Worm (Caenorhabditis elegans) whole organism, young adult: ENCODE results near the gene C37H5.14.

Experiments
- B0019.2 ChIP-seq: fragments of 200-800 bp; sonication (Bioruptor generic); conservative IDR thresholded peaks from 2 replicates; pipeline ENCODE4 v1.3.6; 2022; ENCODE audit warnings: missing genetic modification reagents, missing genetic modification characterization, missing compliant biosample characterization
- F10E7.11 ChIP-seq: sonication (generic microtip); optimal IDR thresholded peaks from 2 replicates; lab custom pipeline; 2017; ENCODE audit warnings: mild to moderate bottlenecking, missing genetic modification characterization, moderate library complexity, missing compliant biosample characterization
- F23B12.7 ChIP-seq: sonication (generic microtip); optimal IDR thresholded peaks from 2 replicates; lab custom pipeline; 2017; ENCODE audit warnings: missing genetic modification characterization, mild to moderate bottlenecking, missing compliant biosample characterization, antibody characterized with exemption, moderate library complexity; ENCODE audit not compliant: insufficient read depth
- F33H1.4 ChIP-seq: fragments of 200-800 bp; sonication (Bioruptor generic); IDR thresholded peaks from 2 replicates; pipeline ENCODE4 v1.3.6; 2022; ENCODE audit warnings: missing genetic modification reagents, missing genetic modification characterization, missing compliant biosample characterization
- F37B4.10 ChIP-seq: fragments of 200-800 bp; sonication (Bioruptor generic); IDR thresholded peaks from 2 replicates; pipeline ENCODE4 v1.3.6; 2022; ENCODE audit warnings: missing genetic modification characterization, missing compliant biosample characterization
- F55B11.4 ChIP-seq: sonication (generic microtip); optimal IDR thresholded peaks from 2 replicates; lab custom pipeline; 2016; ENCODE audit warnings: missing compliant biosample characterization, missing genetic modification characterization, borderline replicate concordance; ENCODE audit not compliant: insufficient read depth
- F57A8.1 ChIP-seq: fragments of 200-800 bp; sonication (Bioruptor generic); optimal IDR thresholded peaks from 2 replicates; lab custom pipeline; 2018; ENCODE audit warnings: mild to moderate bottlenecking, missing genetic modification characterization, moderate library complexity, missing compliant biosample characterization
- K11D2.4 ChIP-seq: fragments of 200-800 bp; sonication (Bioruptor generic); IDR thresholded peaks from 2 replicates; pipeline ENCODE4 v1.3.6; 2022; ENCODE audit warnings: missing genetic modification reagents, missing genetic modification characterization, missing compliant biosample characterization
- T07F8.4 ChIP-seq: sonication (generic microtip); optimal IDR thresholded peaks from 2 replicates; lab custom pipeline; 2016; ENCODE audit warnings: mild to moderate bottlenecking, missing genetic modification characterization, moderate library complexity, missing compliant biosample characterization
- T26A5.8 ChIP-seq: sonication (generic microtip); optimal IDR thresholded peaks from 2 replicates; lab custom pipeline; 2016; ENCODE audit warnings: missing genetic modification characterization, missing compliant biosample characterization
- Y53F4B.3 ChIP-seq: fragments of 200-800 bp; sonication (Bioruptor generic); IDR thresholded peaks from 2 replicates; pipeline ENCODE4 v1.3.6; 2022; ENCODE audit warnings: missing genetic modification reagents, missing genetic modification characterization, missing compliant biosample characterization
- Y53G8AR.9 ChIP-seq: fragments of 200-800 bp; sonication (Bioruptor generic); conservative IDR thresholded peaks from 2 replicates; pipeline ENCODE4 v1.3.6; 2022; ENCODE audit warnings: missing genetic modification reagents, missing genetic modification characterization, missing compliant biosample characterization
- ZK185.1 ChIP-seq: sonication (generic microtip); optimal IDR thresholded peaks from 2 replicates; lab custom pipeline; 2016; ENCODE audit warnings: mild to moderate bottlenecking, missing genetic modification characterization, missing compliant biosample characterization; ENCODE audit not compliant: poor library complexity, severe bottlenecking
- akir-1 ChIP-seq: fragments of 200-800 bp; sonication (Bioruptor generic); optimal IDR thresholded peaks from 2 replicates; lab custom pipeline; 2018; ENCODE audit warnings: mild to moderate bottlenecking, missing genetic modification characterization, moderate library complexity, missing compliant biosample characterization
- aptf-2 ChIP-seq: fragments of 200-800 bp; sonication (Bioruptor generic); conservative IDR thresholded peaks from 2 replicates; pipeline ENCODE4 v1.3.6; 2022; ENCODE audit warnings: missing genetic modification reagents, missing genetic modification characterization, missing compliant biosample characterization
- attf-5 ChIP-seq: fragments of 200-800 bp; sonication (Bioruptor generic); optimal IDR thresholded peaks from 2 replicates; lab custom pipeline; 2018; ENCODE audit warnings: mild to moderate bottlenecking, missing genetic modification characterization, missing compliant biosample characterization
- attf-6 ChIP-seq: fragments of 200-800 bp; sonication (Bioruptor generic); IDR thresholded peaks from 2 replicates; pipeline ENCODE4 v1.3.6; 2022; ENCODE audit warnings: missing genetic modification reagents, missing genetic modification characterization, missing compliant biosample characterization
- bed-2 ChIP-seq: fragments of 200-800 bp; sonication (Bioruptor generic); IDR thresholded peaks from 2 replicates; pipeline ENCODE4 v1.3.6; 2022; ENCODE audit warnings: missing genetic modification reagents, missing genetic modification characterization, missing compliant biosample characterization
- ccch-3 ChIP-seq: fragments of 200-800 bp; sonication (Bioruptor generic); optimal IDR thresholded peaks from 2 replicates; lab custom pipeline; 2018; ENCODE audit warnings: mild to moderate bottlenecking, missing genetic modification characterization, missing compliant biosample characterization
- cebp-1 ChIP-seq, 2 experiments: fragments of 200-800 bp in 1 of 2; sonication (Bioruptor generic) in 1 of 2; sonication (generic microtip) in 1 of 2; IDR thresholded peaks in 1 of 2; optimal IDR thresholded peaks in 1 of 2; 2 replicates each; pipeline versions ENCODE4 v1.3.6 to Lab custom; 2017 to 2022; ENCODE audit warnings: missing compliant biosample characterization in 2 of 2, missing genetic modification characterization in 2 of 2, mild to moderate bottlenecking in 1 of 2, missing genetic modification reagents in 1 of 2, moderate library complexity in 1 of 2
- die-1 ChIP-seq: sonication (generic microtip); optimal IDR thresholded peaks from 2 replicates; lab custom pipeline; 2016; ENCODE audit warnings: missing genotype, mild to moderate bottlenecking, missing genetic modification characterization, missing compliant biosample characterization
- dpl-1 ChIP-seq: fragments of 150-350 bp; optimal IDR thresholded peaks from 2 replicates; lab custom pipeline; 2014; ENCODE audit warnings: missing biosample characterization, missing genetic modification reagents, missing genetic modification characterization
- ekl-4 ChIP-seq: fragments of 200-800 bp; sonication (Bioruptor generic); IDR thresholded peaks from 2 replicates; pipeline ENCODE4 v1.3.6; 2022; ENCODE audit warnings: missing genetic modification reagents, missing genetic modification characterization, missing compliant biosample characterization
- gei-17 ChIP-seq: fragments of 200-800 bp; sonication (Bioruptor generic); optimal IDR thresholded peaks from 2 replicates; lab custom pipeline; 2018; ENCODE audit warnings: mild to moderate bottlenecking, missing genetic modification characterization, missing compliant biosample characterization
- hlh-12 ChIP-seq: sonication (generic microtip); optimal IDR thresholded peaks from 2 replicates; lab custom pipeline; 2016; ENCODE audit warnings: missing genetic modification characterization, missing compliant biosample characterization
- hlh-26 ChIP-seq: fragments of 200-800 bp; sonication (Bioruptor generic); conservative IDR thresholded peaks from 2 replicates; pipeline ENCODE4 v1.3.6; 2022; ENCODE audit warnings: missing genetic modification reagents, missing genetic modification characterization, missing compliant biosample characterization
- hmg-1.2 ChIP-seq: fragments of 200-800 bp; sonication (Bioruptor generic); IDR thresholded peaks from 2 replicates; pipeline ENCODE4 v1.3.6; 2022; ENCODE audit warnings: missing genetic modification reagents, missing genetic modification characterization, missing compliant biosample characterization
- hmg-20 ChIP-seq: fragments of 200-800 bp; sonication (Bioruptor generic); IDR thresholded peaks from 2 replicates; pipeline ENCODE4 v1.3.6; 2022; ENCODE audit warnings: missing genetic modification reagents, missing genetic modification characterization, missing compliant biosample characterization
- hrde-1 ChIP-seq: sonication (generic microtip); optimal IDR thresholded peaks from 2 replicates; lab custom pipeline; 2016; ENCODE audit warnings: missing genetic modification characterization, mild to moderate bottlenecking, missing compliant biosample characterization, moderate library complexity, missing genotype, missing genetic modification reagents, borderline replicate concordance
- let-607 ChIP-seq, 2 experiments: fragments of 200-800 bp in 1 of 2; sonication (Bioruptor generic) in 1 of 2; sonication (generic microtip) in 1 of 2; optimal IDR thresholded peaks; 2 replicates each; lab custom pipeline; 2016 to 2018; ENCODE audit warnings: mild to moderate bottlenecking in 2 of 2, missing compliant biosample characterization in 2 of 2, missing genetic modification characterization in 2 of 2, moderate library complexity in 2 of 2, missing genotype in 1 of 2
- lin-54 ChIP-seq: fragments of 200-800 bp; sonication (Bioruptor generic); optimal IDR thresholded peaks from 2 replicates; lab custom pipeline; 2018; ENCODE audit warnings: mild to moderate bottlenecking, missing genetic modification characterization, missing compliant biosample characterization
- madf-3 ChIP-seq: fragments of 200-800 bp; sonication (Bioruptor generic); IDR thresholded peaks from 2 replicates; pipeline ENCODE4 v1.3.6; 2022; ENCODE audit warnings: missing genetic modification reagents, missing genetic modification characterization, missing compliant biosample characterization
- madf-8 ChIP-seq: fragments of 200-800 bp; sonication (Bioruptor generic); conservative IDR thresholded peaks from 2 replicates; pipeline ENCODE4 v1.3.6; 2022; ENCODE audit warnings: missing genetic modification reagents, missing genetic modification characterization, missing compliant biosample characterization
- mes-4 ChIP-seq: sonication (generic microtip); optimal IDR thresholded peaks from 2 replicates; lab custom pipeline; 2016; ENCODE audit warnings: missing genotype, missing genetic modification characterization, missing compliant biosample characterization
- nhr-90 ChIP-seq: sonication (generic microtip); optimal IDR thresholded peaks from 2 replicates; lab custom pipeline; 2016; ENCODE audit warnings: missing genotype, mild to moderate bottlenecking, missing genetic modification characterization, missing compliant biosample characterization
- sdz-38 ChIP-seq: sonication (generic microtip); optimal IDR thresholded peaks from 2 replicates; lab custom pipeline; 2016; ENCODE audit warnings: missing genotype, missing genetic modification characterization, missing compliant biosample characterization
- snpc-1.1 ChIP-seq: sonication (generic microtip); optimal IDR thresholded peaks from 2 replicates; lab custom pipeline; 2017; ENCODE audit warnings: missing genetic modification characterization, mild to moderate bottlenecking, missing compliant biosample characterization, antibody characterized with exemption, moderate library complexity, missing genotype, missing genetic modification reagents; ENCODE audit not compliant: insufficient read depth
- tbp1 ChIP-seq: fragments of 200-800 bp; sonication (Bioruptor generic); optimal IDR thresholded peaks from 2 replicates; lab custom pipeline; 2018; ENCODE audit warnings: mild to moderate bottlenecking, missing genetic modification characterization, missing compliant biosample characterization
- zim-3 ChIP-seq: sonication (generic microtip); optimal IDR thresholded peaks from 2 replicates; lab custom pipeline; 2017; ENCODE audit warnings: mild to moderate bottlenecking, missing genetic modification characterization, moderate library complexity, missing compliant biosample characterization
- ztf-25 ChIP-seq: fragments of 200-800 bp; sonication (Bioruptor generic); IDR thresholded peaks from 2 replicates; pipeline ENCODE4 v1.3.6; 2022; ENCODE audit warnings: missing genetic modification reagents, missing genetic modification characterization, missing compliant biosample characterization
- ztf-28 ChIP-seq: fragments of 200-800 bp; sonication (Bioruptor generic); IDR thresholded peaks from 2 replicates; pipeline ENCODE4 v1.3.6; 2022; ENCODE audit warnings: missing genetic modification reagents, missing genetic modification characterization, missing compliant biosample characterization
- ztf-6 ChIP-seq: fragments of 200-800 bp; sonication (Bioruptor generic); IDR thresholded peaks from 2 replicates; pipeline ENCODE4 v1.3.6; 2022; ENCODE audit warnings: missing genetic modification reagents, missing genetic modification characterization, missing compliant biosample characterization

The C37H5.14 gene

DNA sequence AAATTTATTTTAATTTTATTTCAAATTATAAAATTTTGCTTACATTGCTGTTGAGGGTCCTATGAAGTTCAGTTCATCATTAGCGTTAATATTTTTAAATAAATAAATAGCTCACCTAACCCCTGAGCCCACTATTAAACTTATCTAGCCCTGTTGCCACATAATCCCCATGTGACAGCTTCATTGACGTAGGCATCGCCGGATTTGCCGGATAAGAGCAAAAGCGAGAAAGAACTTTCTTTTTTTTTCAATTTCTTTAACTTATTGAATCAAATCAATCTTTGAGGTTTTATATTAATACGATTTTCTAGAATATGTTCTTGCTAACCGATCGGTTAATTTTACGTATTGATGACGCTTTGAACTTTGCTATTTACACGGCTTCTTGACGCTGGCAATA, 17.8 kb upstream of the C37H5.14 start (continued):
- TF ChIP-seq snpc-1.1 (tag; lab: Kevin White, UChicago) (no peak), F55B11.4 (tag; lab: Kevin White, UChicago) (no peak), hrde-1 (tag; lab: Kevin White, UChicago) (no peak)
- TF ChIP-seq, all 124 proteins: peak for 0

DNA sequence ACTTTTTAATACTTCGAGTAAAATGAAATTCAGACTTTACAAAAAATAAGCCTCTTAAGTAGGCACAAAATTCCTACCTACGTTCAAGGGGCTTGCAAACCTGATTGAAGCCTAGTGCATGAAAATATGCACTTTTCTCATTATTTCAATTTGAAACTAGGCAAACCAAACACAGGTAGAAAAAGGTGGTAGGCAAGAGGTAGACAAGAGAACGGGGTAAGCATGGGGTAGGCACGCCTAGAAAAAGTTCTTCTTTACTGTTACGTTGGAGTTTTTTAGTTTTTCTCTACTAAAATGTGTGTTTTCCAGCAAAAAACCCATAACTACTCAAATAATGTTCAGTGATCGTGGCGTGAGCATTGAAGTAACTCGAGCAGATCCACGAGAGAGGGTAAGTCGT, 17.0 kb upstream of the C37H5.14 start, which contains the start of gene nex-4:
Gene nex-4 (plus strand): TSS at position 301 of the 400 bp plus-strand sequence.
- TF ChIP-seq ccch-3 (GFP tag; lab: Kevin White, UChicago) (no peak), K11D2.4 (no peak), B0019.2 (GFP tag; lab: Robert Waterston, UW) (no peak)
- TF ChIP-seq, all 124 proteins: peak for 0

DNA sequence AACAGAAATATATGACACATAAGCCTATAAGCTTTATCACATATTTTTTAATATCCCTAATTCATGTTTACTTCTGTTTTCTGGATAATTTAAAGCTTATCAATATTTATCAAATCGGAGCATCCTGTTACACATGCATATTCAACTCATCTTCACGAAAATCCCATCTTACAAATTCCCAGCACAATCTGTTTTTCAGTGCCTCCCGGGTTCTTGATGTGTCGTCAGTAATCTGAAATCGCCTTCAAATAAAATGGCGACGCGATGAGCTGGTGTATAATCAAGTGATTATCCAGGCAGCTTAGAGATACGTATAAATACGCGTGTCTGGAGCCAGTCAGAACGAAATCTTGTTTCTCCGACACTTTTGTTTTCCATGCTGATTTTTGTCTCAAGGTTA, 16.3 kb upstream of the C37H5.14 start:
- TF ChIP-seq ekl-4 (GFP tag; lab: Robert Waterston, UW) (no peak), aptf-2 (no peak), ztf-28 (GFP tag; lab: Robert Waterston, UW) (no peak), let-607 (tag; optimal IDR thresholded peaks at IDR 0.05; lab: Kevin White, UChicago) (no peak), ZK185.1 (tag; lab: Kevin White, UChicago) (no peak), bed-2 (GFP tag; lab: Robert Waterston, UW) (no peak), F23B12.7 (tag; lab: Kevin White, UChicago) (no peak), zim-3 (no peak), ccch-3 (GFP tag; lab: Kevin White, UChicago) (no peak), F33H1.4 (no peak), Y53G8AR.9 (GFP tag; lab: Robert Waterston, UW) (no peak), madf-8 (GFP tag; lab: Robert Waterston, UW) (no peak), ztf-25 (GFP tag; lab: Robert Waterston, UW) (no peak), sdz-38 (no peak), Y53F4B.3 (no peak), snpc-1.1 (tag; lab: Kevin White, UChicago) (no peak), tbp1 (GFP tag; lab: Kevin White, UChicago) (no peak), dpl-1 (GFP tag; lab: Kevin White, UChicago) (no peak), F57A8.1 (GFP tag; lab: Kevin White, UChicago) (no peak), die-1 (tag; lab: Kevin White, UChicago) (no peak)

DNA sequence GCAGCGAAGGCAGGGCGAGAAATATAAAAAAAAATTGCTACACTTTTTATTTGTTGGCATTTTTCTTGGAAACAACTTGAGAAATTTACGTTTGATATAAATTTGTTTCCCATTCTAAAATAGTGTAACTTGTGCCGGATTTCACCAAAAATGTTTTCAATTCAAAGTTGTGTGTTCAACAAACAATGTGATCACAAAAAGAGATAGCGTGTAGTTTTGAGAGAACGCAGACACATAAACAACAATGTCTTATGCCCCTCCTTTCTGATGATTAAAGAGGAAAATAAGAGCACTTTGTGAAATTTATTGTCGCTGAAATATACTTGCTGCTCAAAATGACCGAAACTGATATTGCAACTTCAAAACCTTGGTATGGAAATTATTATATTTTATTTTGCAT, 13.2 kb upstream of the C37H5.14 start, which contains the start of gene abhd-5.1:
Gene abhd-5.1 (plus strand): TSS at position 230 of the 400 bp plus-strand sequence.
- no peak for TF ChIP-seq gei-17 (GFP tag; lab: Kevin White, UChicago)
- no peak for TF ChIP-seq F23B12.7 (tag; lab: Kevin White, UChicago)
- no peak for TF ChIP-seq tbp1 (GFP tag; lab: Kevin White, UChicago)
- no peak for TF ChIP-seq ztf-28 (GFP tag; lab: Robert Waterston, UW)
- no peak for TF ChIP-seq F10E7.11 (tag; lab: Kevin White, UChicago)
- no peak for TF ChIP-seq akir-1 (GFP tag; lab: Kevin White, UChicago)
- TF ChIP-seq hlh-26 (GFP tag; lab: Robert Waterston, UW): no peak
- TF ChIP-seq mes-4 (tag; lab: Kevin White, UChicago): no peak
- TF ChIP-seq attf-5 (GFP tag; lab: Kevin White, UChicago): peak; percentile 1
- TF ChIP-seq let-607 (tag; optimal IDR thresholded peaks at IDR 0.05; lab: Kevin White, UChicago): no peak
- TF ChIP-seq attf-6 (GFP tag; lab: Robert Waterston, UW): no peak
- no peak for TF ChIP-seq B0019.2 (GFP tag; lab: Robert Waterston, UW)
- TF ChIP-seq lin-54: no peak
- no peak for TF ChIP-seq T07F8.4 (tag; lab: Kevin White, UChicago)
- no peak for TF ChIP-seq nhr-90 (tag; lab: Kevin White, UChicago)
- TF ChIP-seq F37B4.10: no peak
- no peak for TF ChIP-seq hmg-20
- no peak for TF ChIP-seq madf-3 (GFP tag; lab: Robert Waterston, UW)
- TF ChIP-seq T26A5.8 (tag; lab: Kevin White, UChicago): no peak
- TF ChIP-seq ztf-6 (GFP tag; lab: Robert Waterston, UW): no peak
- no peak for TF ChIP-seq cebp-1 (GFP tag; IDR thresholded peaks at IDR 0.05; lab: Robert Waterston, UW)
- peak; percentile 41 for TF ChIP-seq cebp-1 (tag; optimal IDR thresholded peaks at IDR 0.05; lab: Kevin White, UChicago)
- TF ChIP-seq K11D2.4: no peak
- TF ChIP-seq hmg-1.2 (GFP tag; lab: Robert Waterston, UW): peak; percentile 84
- TF ChIP-seq hlh-12: no peak
